Worm (Caenorhabditis elegans): Measurements from ENCODE around the gene ZC449.7.

Gene ZC449.7

DNA sequence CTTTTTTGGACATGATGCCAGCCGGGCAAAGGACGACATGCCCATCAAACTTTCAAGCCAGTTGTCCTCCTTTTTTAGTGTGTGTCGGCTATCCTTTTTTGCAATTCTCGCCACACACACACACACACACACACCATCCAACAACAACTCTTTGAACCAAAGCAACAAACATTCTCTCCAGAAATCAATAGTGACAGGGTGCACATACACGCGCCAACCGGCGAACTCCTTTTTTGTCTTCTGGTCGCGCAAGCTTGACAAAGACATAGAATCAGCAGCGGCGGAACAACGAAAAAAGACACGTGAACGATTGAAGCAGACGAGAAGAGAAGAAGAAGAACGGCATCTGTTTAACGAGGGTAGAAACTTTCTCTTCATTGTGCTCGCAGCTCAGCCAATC lies 32.8 kb upstream of the ZC449.7 start:
- TF ChIP-seq nfya-1 (tag; optimal IDR thresholded peaks at IDR 0.05; ENCODE audit: insufficient read depth) (peak; percentile 61), hmg-11 (tag; optimal IDR thresholded peaks at IDR 0.05) (peak; percentile 24), ZK546.5 (tag; optimal IDR thresholded peaks at IDR 0.05) (no peak), unc-62 (GFP tag; optimal IDR thresholded peaks at IDR 0.05) (peak; percentile 35)

DNA sequence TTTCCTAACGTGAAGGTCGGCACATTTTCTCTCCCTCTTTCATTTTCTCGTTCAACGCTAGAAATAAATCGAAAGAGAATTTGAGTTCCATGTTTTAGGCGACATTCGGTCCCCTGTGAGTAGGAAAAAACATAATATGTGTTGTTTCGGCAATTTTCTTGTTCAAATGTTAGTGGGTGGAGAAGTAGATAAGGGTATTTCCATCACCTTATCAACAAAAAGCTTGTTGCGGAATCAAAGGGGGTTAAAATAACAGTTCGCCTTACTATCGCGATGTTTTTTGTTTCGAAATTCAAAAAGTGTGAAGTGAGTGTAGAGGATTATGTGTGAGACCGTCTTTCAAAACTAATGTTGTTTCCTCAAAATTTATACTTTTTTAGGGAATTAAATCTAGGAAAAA lies 32.3 kb upstream of the ZC449.7 start:
- TF ChIP-seq nhr-43 (tag; optimal IDR thresholded peaks at IDR 0.05; ENCODE audit: poor library complexity, severe bottlenecking) (no peak), ceh-9 (tag; optimal IDR thresholded peaks at IDR 0.05) (no peak), elt-2 (tag; optimal IDR thresholded peaks at IDR 0.05) (peak; percentile 56), sea-2 (GFP tag; optimal IDR thresholded peaks at IDR 0.05) (no peak), elt-1 (tag; optimal IDR thresholded peaks at IDR 0.05) (no peak), nhr-76 (tag; optimal IDR thresholded peaks at IDR 0.05) (no peak), nfya-1 (tag; optimal IDR thresholded peaks at IDR 0.05; ENCODE audit: insufficient read depth) (no peak), daf-12 (tag; optimal IDR thresholded peaks at IDR 0.05) (no peak), ztf-11 (tag; optimal IDR thresholded peaks at IDR 0.05) (no peak), pqm-1 (tag; optimal IDR thresholded peaks at IDR 0.05) (peak; percentile 32), nhr-237 (tag; optimal IDR thresholded peaks at IDR 0.05) (no peak)

DNA sequence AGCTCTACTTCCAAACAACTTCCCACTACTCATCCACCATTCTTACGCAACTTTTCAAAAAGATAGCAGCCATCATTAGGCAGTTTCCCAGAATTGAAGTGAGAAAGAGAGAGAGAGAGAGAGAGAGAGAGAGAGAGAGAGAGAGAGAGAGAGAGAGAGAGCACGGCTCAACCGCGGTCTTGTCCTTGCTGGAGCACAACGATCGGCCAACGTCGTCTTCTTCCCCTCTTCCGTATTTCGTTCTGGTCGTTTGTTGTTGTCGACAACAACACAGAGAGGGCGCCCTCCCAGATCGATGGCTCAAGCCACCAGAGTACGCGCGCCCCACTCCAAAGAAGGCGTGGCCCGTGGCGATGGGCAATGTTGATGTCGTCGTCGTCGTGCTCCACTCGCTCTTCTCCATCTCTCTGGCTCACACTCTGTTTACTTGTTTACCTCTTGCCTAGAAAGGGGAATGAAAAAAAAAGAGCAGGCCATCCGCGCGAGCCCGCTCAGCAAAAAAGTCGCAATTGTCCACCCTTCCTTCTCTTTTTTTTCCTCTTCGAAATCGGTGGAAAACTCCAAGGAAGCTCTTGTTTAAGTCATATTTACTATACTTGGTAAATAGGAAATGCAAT lies 31.8 kb upstream of the ZC449.7 start:
- TF ChIP-seq sea-2 (GFP tag; optimal IDR thresholded peaks at IDR 0.05) (no peak), fos-1 (tag; optimal IDR thresholded peaks at IDR 0.05) (no peak), hmg-11 (tag; optimal IDR thresholded peaks at IDR 0.05) (peak; percentile 37), nfya-1 (tag; optimal IDR thresholded peaks at IDR 0.05; ENCODE audit: insufficient read depth) (peak; percentile 67), ama-1 (optimal IDR thresholded peaks at IDR 0.05) (no peak), skn-1 (tag; optimal IDR thresholded peaks at IDR 0.05) (no peak), zag-1 (tag; optimal IDR thresholded peaks at IDR 0.05) (peak; percentile 63), lin-39 (tag; optimal IDR thresholded peaks at IDR 0.05) (peak; percentile 89), ztf-11 (tag; optimal IDR thresholded peaks at IDR 0.05) (no peak), R02D3.7 (tag; optimal IDR thresholded peaks at IDR 0.05) (no peak), ceh-28 (tag; optimal IDR thresholded peaks at IDR 0.05) (peak; percentile 9), tbx-2 (tag; optimal IDR thresholded peaks at IDR 0.05) (peak; percentile 39), elt-1 (tag; optimal IDR thresholded peaks at IDR 0.05) (no peak), nhr-237 (tag; optimal IDR thresholded peaks at IDR 0.05) (no peak), nhr-11 (tag; optimal IDR thresholded peaks at IDR 0.05) (peak; percentile 42), aly-2 (tag; optimal IDR thresholded peaks at IDR 0.05) (no peak), elt-2 (tag; optimal IDR thresholded peaks at IDR 0.05) (no peak), unc-39 (tag; optimal IDR thresholded peaks at IDR 0.05) (no peak), nhr-25 (tag; optimal IDR thresholded peaks at IDR 0.05) (no peak), pqm-1 (tag; optimal IDR thresholded peaks at IDR 0.05) (no peak), fkh-10 (GFP tag; optimal IDR thresholded peaks at IDR 0.05) (no peak), nhr-67 (tag; optimal IDR thresholded peaks at IDR 0.05) (no peak), elt-3 (tag; optimal IDR thresholded peaks at IDR 0.05) (no peak)

ce11 chrX:4986354-4986753 lies 27.5 kb upstream of the ZC449.7 start:
- TF ChIP-seq nhr-67 (tag; optimal IDR thresholded peaks at IDR 0.05) (no peak), ztf-4 (tag; optimal IDR thresholded peaks at IDR 0.05) (no peak), ceh-82 (tag; optimal IDR thresholded peaks at IDR 0.05) (no peak), jun-1 (tag; optimal IDR thresholded peaks at IDR 0.05) (no peak), nhr-25 (tag; optimal IDR thresholded peaks at IDR 0.05) (no peak), ceh-28 (tag; optimal IDR thresholded peaks at IDR 0.05) (no peak), elt-2 (tag; optimal IDR thresholded peaks at IDR 0.05) (no peak), fkh-10 (GFP tag; optimal IDR thresholded peaks at IDR 0.05) (no peak), snpc-4 (tag; optimal IDR thresholded peaks at IDR 0.05) (no peak), ceh-16 (tag; optimal IDR thresholded peaks at IDR 0.05) (no peak), nhr-77 (tag; optimal IDR thresholded peaks at IDR 0.05) (no peak), mdl-1 (tag; optimal IDR thresholded peaks at IDR 0.05) (no peak)

DNA sequence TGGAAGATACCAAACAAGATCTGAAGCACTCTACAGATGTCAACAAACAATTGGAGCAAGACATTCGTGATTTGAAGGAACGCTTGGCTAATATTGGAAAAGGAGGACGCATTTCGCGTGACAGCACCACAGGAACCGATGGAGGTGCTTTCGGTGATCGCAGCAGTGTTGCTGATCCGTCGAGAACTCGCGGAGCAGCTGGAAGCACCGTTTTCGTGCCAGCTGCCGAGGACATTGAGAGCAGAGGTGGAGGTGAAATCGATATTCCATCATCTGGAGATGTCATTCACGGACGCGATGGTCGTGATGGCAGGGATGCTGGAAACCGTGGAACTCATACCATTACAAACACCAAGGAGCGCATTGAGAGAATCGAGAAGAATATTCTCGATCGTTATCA lies 26.3 kb upstream of the ZC449.7 start:
- TF ChIP-seq ztf-4 (tag; optimal IDR thresholded peaks at IDR 0.05) (no peak), tbx-2 (tag; optimal IDR thresholded peaks at IDR 0.05) (no peak), nhr-77 (tag; optimal IDR thresholded peaks at IDR 0.05) (no peak), egl-5 (tag; optimal IDR thresholded peaks at IDR 0.05) (no peak), pqm-1 (tag; optimal IDR thresholded peaks at IDR 0.05) (no peak), ama-1 (optimal IDR thresholded peaks at IDR 0.05) (no peak), elt-2 (tag; optimal IDR thresholded peaks at IDR 0.05) (no peak), nhr-76 (tag; optimal IDR thresholded peaks at IDR 0.05) (no peak), ceh-82 (tag; optimal IDR thresholded peaks at IDR 0.05) (no peak)
